Fruit fly (Drosophila melanogaster): ENCODE results near the gene CG5274.

CG5274 gene

DNA sequence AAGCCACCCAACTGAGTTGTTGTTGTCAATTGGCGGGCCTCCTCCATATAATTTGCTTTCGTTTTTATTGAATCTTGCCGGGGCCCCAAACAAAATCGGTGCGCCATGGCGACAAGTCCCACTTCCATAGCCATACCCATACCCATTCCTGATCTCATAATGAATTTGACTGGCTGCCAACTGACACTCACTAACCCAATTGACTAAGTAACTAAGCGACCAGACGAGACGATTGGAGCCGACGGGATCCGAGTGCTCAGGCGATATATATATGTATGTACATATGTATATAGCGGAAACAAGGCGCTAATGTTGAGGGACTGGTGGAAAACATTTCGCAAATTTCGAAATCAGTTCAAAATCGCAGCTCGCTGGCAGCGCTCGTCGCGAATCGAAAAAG, 39.1 kb upstream of the CG5274 start, which contains the start of gene Tdh:
Tdh (plus strand) TSS at position 346 of the 400 bp plus-strand sequence.
- TF ChIP-seq Pdp1 (GFP tag; optimal IDR thresholded peaks at IDR 0.05): peak in 1 of 2 experiments; percentile 32
- TF ChIP-seq CHES-1-like (GFP tag; optimal IDR thresholded peaks at IDR 0.05): no peak
- peak; percentile 57 for TF ChIP-seq Deaf1 (tag; optimal IDR thresholded peaks at IDR 0.05)
- peak; percentile 39 for TF ChIP-seq CG10543 (GFP tag; optimal IDR thresholded peaks at IDR 0.05)
- TF ChIP-seq CG12769 (tag; optimal IDR thresholded peaks at IDR 0.05): peak; percentile 74

dm6 chr3L:20465941-20466340, 38.5 kb upstream of the CG5274 start, which contains the start of gene CG42764:
Gene CG42764 (minus strand): TSS chr3L:20466041.
- TF ChIP-seq Sox100B (GFP tag; optimal IDR thresholded peaks at IDR 0.05) (no peak), CG12104 (GFP tag; optimal IDR thresholded peaks at IDR 0.05) (no peak), CG12659 (GFP tag; optimal IDR thresholded peaks at IDR 0.05) (no peak), knrl (GFP tag; IDR thresholded peaks at IDR 0.05; ENCODE audit: partially characterized antibody) (no peak), ems (GFP tag; optimal IDR thresholded peaks at IDR 0.05) (no peak)

- TF ChIP-seq CG32532 (GFP tag; IDR thresholded peaks at IDR 0.05) (0 out of 2 replicates have a peak, but pooled peaks have one; percentile 1), CG34224 (GFP tag; IDR thresholded peaks at IDR 0.05; ENCODE audit: partially characterized antibody) (no peak), CTCF (GFP tag; optimal IDR thresholded peaks at IDR 0.05) (peak; percentile 65)
Measured at dm6 chr3L:20464677-20465076, 37.2 kb upstream of the CG5274 start, which contains the start of gene atk. Gene atk (minus strand): TSS chr3L:20464862.

- TF ChIP-seq exex (tag; optimal IDR thresholded peaks at IDR 0.05) (peak; percentile 99), sens-2 (GFP tag; IDR thresholded peaks at IDR 0.05) (0 out of 2 replicates have a peak, but pooled peaks have one; percentile 20), CG3995 (GFP tag; optimal IDR thresholded peaks at IDR 0.05) (no peak), CG34376 (GFP tag; optimal IDR thresholded peaks at IDR 0.05) (peak; percentile 25), CG8388 (GFP tag; optimal IDR thresholded peaks at IDR 0.05) (peak; percentile 16), ERR (GFP tag; optimal IDR thresholded peaks at IDR 0.05) (no peak), sens (GFP tag) (no peak), D19A (tag; optimal IDR thresholded peaks at IDR 0.05) (peak; percentile 37), grn (GFP tag; optimal IDR thresholded peaks at IDR 0.05) (peak; percentile 49), danr (GFP tag; IDR thresholded peaks at IDR 0.05) (no peak), otp (GFP tag; IDR thresholded peaks at IDR 0.05) (no peak), chm (GFP tag; IDR thresholded peaks at IDR 0.05) (no peak), fd3F (GFP tag; optimal IDR thresholded peaks at IDR 0.05) (no peak), sug (tag; optimal IDR thresholded peaks at IDR 0.05) (peak; percentile 45)
Measured at dm6 chr3L:20462391-20462790, 34.9 kb upstream of the CG5274 start.

- no peak for TF ChIP-seq gcm2 (GFP tag; optimal IDR thresholded peaks at IDR 0.05)
- no peak for TF ChIP-seq lab (GFP tag; optimal IDR thresholded peaks at IDR 0.05)
- TF ChIP-seq sisA (GFP tag; IDR thresholded peaks at IDR 0.05): no peak
- TF ChIP-seq fd96Cb (tag; optimal IDR thresholded peaks at IDR 0.05): no peak
- no peak for TF ChIP-seq Rx (GFP tag; IDR thresholded peaks at IDR 0.05)
- no peak for TF ChIP-seq Dfd (GFP tag; optimal IDR thresholded peaks at IDR 0.05)
- TF ChIP-seq CG2712 (tag; optimal IDR thresholded peaks at IDR 0.05): no peak
- TF ChIP-seq Tbp (GFP tag; optimal IDR thresholded peaks at IDR 0.05): no peak
- no peak for TF ChIP-seq Adf1 (GFP tag; IDR thresholded peaks at IDR 0.05)
- TF ChIP-seq hbn (GFP tag; IDR thresholded peaks at IDR 0.05; ENCODE audit: partially characterized antibody): no peak
- TF ChIP-seq CG8478 (optimal IDR thresholded peaks at IDR 0.05): no peak
- TF ChIP-seq otp (GFP tag; IDR thresholded peaks at IDR 0.05): no peak
- TF ChIP-seq CG6854 (GFP tag; optimal IDR thresholded peaks at IDR 0.05): no peak
- no peak for TF ChIP-seq D (optimal IDR thresholded peaks at IDR 0.05)
- no peak for TF ChIP-seq D (GFP tag; optimal IDR thresholded peaks at IDR 0.05)
- TF ChIP-seq Hey (tag; optimal IDR thresholded peaks at IDR 0.05): no peak
- TF ChIP-seq gce (GFP tag; IDR thresholded peaks at IDR 0.05): no peak
- no peak for TF ChIP-seq MESR4 (GFP tag; optimal IDR thresholded peaks at IDR 0.05)
- TF ChIP-seq Mrtf (GFP tag; IDR thresholded peaks at IDR 0.05): no peak
- TF ChIP-seq CG11398 (GFP tag; optimal IDR thresholded peaks at IDR 0.05): no peak
Measured at dm6 chr3L:20460383-20460782, 32.9 kb upstream of the CG5274 start, which contains the start of gene mag. Gene mag (plus strand): TSS chr3L:20460683.

All from whole organism, embryonic.